Worm (Caenorhabditis elegans) whole organism, young adult: ENCODE measurements around the gene cdf-2.

Experiments
- B0019.2 ChIP-seq: fragments of 200-800 bp; sonication (Bioruptor generic); conservative IDR thresholded peaks from 2 replicates; pipeline ENCODE4 v1.3.6; 2022; ENCODE audit warnings: missing genetic modification reagents, missing genetic modification characterization, missing compliant biosample characterization
- B0035.1 ChIP-seq: sonication (generic microtip); optimal IDR thresholded peaks from 2 replicates; lab custom pipeline; 2016; ENCODE audit warnings: missing genetic modification characterization, mild to moderate bottlenecking, missing compliant biosample characterization, missing genotype, missing genetic modification reagents
- B0261.1 ChIP-seq: sonication (generic microtip); optimal IDR thresholded peaks from 2 replicates; lab custom pipeline; 2016; ENCODE audit warnings: mild to moderate bottlenecking, missing genetic modification characterization, moderate library complexity, missing compliant biosample characterization
- B0336.3 ChIP-seq: fragments of 200-800 bp; sonication (Bioruptor generic); IDR thresholded peaks from 2 replicates; pipeline ENCODE4 v1.3.6; 2022; ENCODE audit warnings: missing genetic modification characterization, missing compliant biosample characterization
- C17E4.6 ChIP-seq: fragments of 200-800 bp; sonication (Bioruptor generic); IDR thresholded peaks from 2 replicates; pipeline ENCODE4 v1.3.6; 2022; ENCODE audit warnings: missing genetic modification reagents, missing genetic modification characterization, missing compliant biosample characterization
- F23B12.7 ChIP-seq: sonication (generic microtip); optimal IDR thresholded peaks from 2 replicates; lab custom pipeline; 2017; ENCODE audit warnings: missing genetic modification characterization, mild to moderate bottlenecking, missing compliant biosample characterization, antibody characterized with exemption, moderate library complexity; ENCODE audit not compliant: insufficient read depth
- F49E8.2 ChIP-seq: sonication (generic microtip); optimal IDR thresholded peaks from 3 replicates; lab custom pipeline; 2017; ENCODE audit warnings: missing genetic modification characterization, mild to moderate bottlenecking, missing compliant biosample characterization, antibody characterized with exemption, moderate library complexity; ENCODE audit not compliant: insufficient read depth
- F52B5.7 ChIP-seq: sonication (generic microtip); optimal IDR thresholded peaks from 2 replicates; lab custom pipeline; 2016; ENCODE audit warnings: mild to moderate bottlenecking, missing genetic modification characterization, missing compliant biosample characterization
- K12H6.12 ChIP-seq: fragments of 200-800 bp; sonication (Bioruptor generic); optimal IDR thresholded peaks from 2 replicates; lab custom pipeline; 2018; ENCODE audit warnings: mild to moderate bottlenecking, missing genetic modification characterization, missing compliant biosample characterization
- Y56A3A.18 ChIP-seq: fragments of 200-800 bp; sonication (Bioruptor generic); IDR thresholded peaks from 2 replicates; pipeline ENCODE4 v1.3.6; 2022; ENCODE audit warnings: missing genetic modification reagents, missing genetic modification characterization, missing compliant biosample characterization
- Y67H2A.10 ChIP-seq: fragments of 200-800 bp; sonication (Bioruptor generic); conservative IDR thresholded peaks from 2 replicates; pipeline ENCODE4 v1.3.6; 2022; ENCODE audit warnings: missing genetic modification reagents, missing genetic modification characterization, missing compliant biosample characterization
- aptf-2 ChIP-seq: fragments of 200-800 bp; sonication (Bioruptor generic); conservative IDR thresholded peaks from 2 replicates; pipeline ENCODE4 v1.3.6; 2022; ENCODE audit warnings: missing genetic modification reagents, missing genetic modification characterization, missing compliant biosample characterization
- attf-6 ChIP-seq: fragments of 200-800 bp; sonication (Bioruptor generic); IDR thresholded peaks from 2 replicates; pipeline ENCODE4 v1.3.6; 2022; ENCODE audit warnings: missing genetic modification reagents, missing genetic modification characterization, missing compliant biosample characterization
- bed-1 ChIP-seq: fragments of 200-800 bp; sonication (Bioruptor generic); IDR thresholded peaks from 2 replicates; pipeline ENCODE4 v1.3.6; 2022; ENCODE audit warnings: missing genetic modification reagents, missing genetic modification characterization, missing compliant biosample characterization
- ccch-3 ChIP-seq: fragments of 200-800 bp; sonication (Bioruptor generic); optimal IDR thresholded peaks from 2 replicates; lab custom pipeline; 2018; ENCODE audit warnings: mild to moderate bottlenecking, missing genetic modification characterization, missing compliant biosample characterization
- chd-7 ChIP-seq: sonication (generic microtip); optimal IDR thresholded peaks from 2 replicates; lab custom pipeline; 2016; ENCODE audit warnings: mild to moderate bottlenecking, missing genetic modification characterization, moderate library complexity, missing compliant biosample characterization
- die-1 ChIP-seq: sonication (generic microtip); optimal IDR thresholded peaks from 2 replicates; lab custom pipeline; 2016; ENCODE audit warnings: missing genotype, mild to moderate bottlenecking, missing genetic modification characterization, missing compliant biosample characterization
- dox-1 ChIP-seq: fragments of 200-800 bp; sonication (Bioruptor generic); IDR thresholded peaks from 2 replicates; pipeline ENCODE4 v1.3.6; 2022; ENCODE audit warnings: missing genetic modification reagents, missing genetic modification characterization, missing compliant biosample characterization
- dpff-1 ChIP-seq: sonication (generic microtip); optimal IDR thresholded peaks from 2 replicates; lab custom pipeline; 2017; ENCODE audit warnings: mild to moderate bottlenecking, missing genetic modification characterization, missing compliant biosample characterization
- egl-18 ChIP-seq: fragments of 200-800 bp; sonication (Bioruptor generic); IDR thresholded peaks from 2 replicates; pipeline ENCODE4 v1.3.6; 2022; ENCODE audit warnings: missing genetic modification reagents, missing genetic modification characterization, missing compliant biosample characterization
- ets-4 ChIP-seq: fragments of 200-800 bp; sonication (Bioruptor generic); optimal IDR thresholded peaks from 2 replicates; lab custom pipeline; 2018; ENCODE audit warnings: mild to moderate bottlenecking, missing genetic modification characterization, missing compliant biosample characterization
- fkh-3 ChIP-seq: sonication (generic microtip); optimal IDR thresholded peaks from 2 replicates; lab custom pipeline; 2016; ENCODE audit warnings: mild to moderate bottlenecking, missing genetic modification characterization, missing compliant biosample characterization
- gei-17 ChIP-seq: fragments of 200-800 bp; sonication (Bioruptor generic); optimal IDR thresholded peaks from 2 replicates; lab custom pipeline; 2018; ENCODE audit warnings: mild to moderate bottlenecking, missing genetic modification characterization, missing compliant biosample characterization
- hsf-1 ChIP-seq: fragments of 200-800 bp; sonication (Bioruptor generic); IDR thresholded peaks from 2 replicates; pipeline ENCODE4 v1.3.6; 2022; ENCODE audit warnings: missing genetic modification reagents, missing genetic modification characterization, missing compliant biosample characterization
- let-607 ChIP-seq, 2 experiments: fragments of 200-800 bp in 1 of 2; sonication (Bioruptor generic) in 1 of 2; sonication (generic microtip) in 1 of 2; optimal IDR thresholded peaks; 2 replicates each; lab custom pipeline; 2016 to 2018; ENCODE audit warnings: mild to moderate bottlenecking in 2 of 2, missing compliant biosample characterization in 2 of 2, missing genetic modification characterization in 2 of 2, moderate library complexity in 2 of 2, missing genotype in 1 of 2
- lin-35 ChIP-seq, 3 experiments: fragments of 150-350 bp in 2 of 3; sonication (generic microtip) in 1 of 3; optimal IDR thresholded peaks; 2 replicates each; lab custom pipeline; 2014 to 2018; ENCODE audit warnings: missing biosample characterization in 3 of 3, missing genetic modification characterization in 3 of 3, missing genetic modification reagents in 3 of 3
- lin-54 ChIP-seq: fragments of 200-800 bp; sonication (Bioruptor generic); optimal IDR thresholded peaks from 2 replicates; lab custom pipeline; 2018; ENCODE audit warnings: mild to moderate bottlenecking, missing genetic modification characterization, missing compliant biosample characterization
- lir-1 ChIP-seq: fragments of 200-800 bp; sonication (Bioruptor generic); conservative IDR thresholded peaks from 2 replicates; pipeline ENCODE4 v1.3.6; 2022; ENCODE audit warnings: missing genetic modification reagents, missing genetic modification characterization, missing compliant biosample characterization
- mxl-1 ChIP-seq: sonication (generic microtip); optimal IDR thresholded peaks from 2 replicates; lab custom pipeline; 2016; ENCODE audit warnings: missing genetic modification characterization, missing compliant biosample characterization
- nhr-80 ChIP-seq: sonication (generic microtip); optimal IDR thresholded peaks from 2 replicates; lab custom pipeline; 2016; ENCODE audit warnings: missing genetic modification characterization, missing compliant biosample characterization
- rcor-1 ChIP-seq: fragments of 200-800 bp; sonication (Bioruptor generic); IDR thresholded peaks from 2 replicates; pipeline ENCODE4 v1.3.6; 2022; ENCODE audit warnings: missing genetic modification reagents, missing genetic modification characterization, missing compliant biosample characterization
- snpc-3.4 ChIP-seq: sonication (generic microtip); optimal IDR thresholded peaks from 2 replicates; lab custom pipeline; 2017; ENCODE audit warnings: missing genetic modification characterization, mild to moderate bottlenecking, missing compliant biosample characterization, antibody characterized with exemption, moderate library complexity, missing genotype, missing genetic modification reagents
- somi-1 ChIP-seq: fragments of 200-800 bp; sonication (Bioruptor generic); optimal IDR thresholded peaks from 2 replicates; lab custom pipeline; 2018; ENCODE audit warnings: mild to moderate bottlenecking, missing genetic modification characterization, missing compliant biosample characterization
- tbx-9 ChIP-seq: sonication (generic microtip); optimal IDR thresholded peaks from 2 replicates; lab custom pipeline; 2016; ENCODE audit warnings: borderline replicate concordance, missing genetic modification characterization, inconsistent platforms, missing compliant biosample characterization
- unc-62 ChIP-seq: fragments of 150-350 bp; optimal IDR thresholded peaks from 2 replicates; lab custom pipeline; 2014; ENCODE audit warnings: missing biosample characterization, missing genetic modification reagents, missing genetic modification characterization
- zim-3 ChIP-seq: sonication (generic microtip); optimal IDR thresholded peaks from 2 replicates; lab custom pipeline; 2017; ENCODE audit warnings: mild to moderate bottlenecking, missing genetic modification characterization, moderate library complexity, missing compliant biosample characterization
- ztf-22 ChIP-seq: fragments of 200-800 bp; sonication (Bioruptor generic); optimal IDR thresholded peaks from 2 replicates; lab custom pipeline; 2018; ENCODE audit warnings: mild to moderate bottlenecking, missing genetic modification characterization, moderate library complexity, missing compliant biosample characterization
- ztf-28 ChIP-seq: fragments of 200-800 bp; sonication (Bioruptor generic); IDR thresholded peaks from 2 replicates; pipeline ENCODE4 v1.3.6; 2022; ENCODE audit warnings: missing genetic modification reagents, missing genetic modification characterization, missing compliant biosample characterization

Gene cdf-2

DNA sequence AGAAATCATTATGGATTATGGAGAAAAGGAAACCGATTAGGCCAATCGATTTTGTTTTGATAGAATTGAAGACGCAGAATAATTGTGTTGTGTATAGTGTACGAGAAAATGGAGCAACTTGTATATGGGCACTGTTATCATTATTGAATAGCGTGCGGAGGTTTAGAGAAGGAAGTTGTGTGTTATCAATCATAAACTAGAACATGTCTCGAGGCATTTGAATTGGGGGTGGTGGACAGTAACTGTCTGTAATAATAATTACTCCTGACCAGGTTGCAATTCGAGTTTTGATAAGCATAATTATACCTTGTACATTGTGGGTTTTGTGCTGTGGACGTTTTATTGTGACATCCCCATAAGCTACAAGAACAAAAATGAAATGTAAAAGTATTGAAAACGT, at the start of gene cdf-2:
Gene cdf-2 (minus strand): TSS at position 149 of the 400 bp plus-strand sequence.
- peak; percentile 67 for TF ChIP-seq nhr-80
- no peak for TF ChIP-seq zim-3 (tag; lab: Kevin White, UChicago)

- TF ChIP-seq lir-1 (no peak), dox-1 (no peak), B0261.1 (tag; lab: Kevin White, UChicago) (no peak), zim-3 (tag; lab: Kevin White, UChicago) (no peak), nhr-80 (no peak), ets-4 (GFP tag; lab: Kevin White, UChicago) (no peak), chd-7 (no peak), unc-62 (GFP tag; lab: Kevin White, UChicago) (no peak), B0336.3 (GFP tag; lab: Robert Waterston, UW) (no peak), let-607 (tag; optimal IDR thresholded peaks at IDR 0.05; lab: Kevin White, UChicago) (no peak), aptf-2 (GFP tag; lab: Robert Waterston, UW) (no peak), B0035.1 (tag; lab: Kevin White, UChicago) (no peak), ztf-22 (no peak), mxl-1 (tag; lab: Kevin White, UChicago) (no peak), bed-1 (GFP tag; lab: Robert Waterston, UW) (no peak)
Measured at ce11 chrX:12516482-12516826, 49.7 kb upstream of the cdf-2 start.

ce11 chrX:12515596-12516481, 49.1 kb upstream of the cdf-2 start:
- TF ChIP-seq somi-1 = no peak
- TF ChIP-seq K12H6.12 (tag; lab: Kevin White, UChicago) = no peak
- TF ChIP-seq aptf-2 (GFP tag; lab: Robert Waterston, UW) = no peak
- no peak for TF ChIP-seq gei-17 (GFP tag; lab: Kevin White, UChicago)
- TF ChIP-seq egl-18 (GFP tag; lab: Robert Waterston, UW) = no peak
- TF ChIP-seq ets-4 (GFP tag; lab: Kevin White, UChicago) = no peak
- TF ChIP-seq dpff-1 = no peak
- no peak for TF ChIP-seq attf-6 (GFP tag; lab: Robert Waterston, UW)
- TF ChIP-seq zim-3 (tag; lab: Kevin White, UChicago) = no peak
- no peak for TF ChIP-seq lin-54
- no peak for TF ChIP-seq Y56A3A.18
- TF ChIP-seq tbx-9 (tag; lab: Kevin White, UChicago) = no peak
- TF ChIP-seq mxl-1 (tag; lab: Kevin White, UChicago) = no peak
- no peak for TF ChIP-seq ccch-3 (GFP tag; lab: Kevin White, UChicago)
- TF ChIP-seq F52B5.7 (tag; lab: Kevin White, UChicago) = no peak
- TF ChIP-seq B0019.2 (GFP tag; lab: Robert Waterston, UW) = no peak
- TF ChIP-seq Y67H2A.10 (GFP tag; lab: Robert Waterston, UW) = no peak

- TF ChIP-seq die-1 (no peak), lin-35 (GFP tag; optimal IDR thresholded peaks at IDR 0.05; lab: Kevin White, UChicago) (no peak), ztf-28 (GFP tag; lab: Robert Waterston, UW) (no peak), F23B12.7 (no peak), F49E8.2 (tag; lab: Kevin White, UChicago) (no peak), C17E4.6 (GFP tag; lab: Robert Waterston, UW) (no peak), tbx-9 (tag; lab: Kevin White, UChicago) (no peak), rcor-1 (GFP tag; lab: Robert Waterston, UW) (no peak), snpc-3.4 (tag; lab: Kevin White, UChicago) (no peak), fkh-3 (tag; lab: Kevin White, UChicago) (no peak), hsf-1 (GFP tag; lab: Robert Waterston, UW) (no peak)
Measured at ce11 chrX:12513415-12513814, 46.7 kb upstream of the cdf-2 start.
